Worm (Caenorhabditis elegans) whole organism, midembryonic: ENCODE data around the gene W03C9.6.

Experiments used
- flt-1 ChIP-seq: fragments of 200-800 bp; sonication (Bioruptor generic); IDR thresholded peaks from 2 replicates; pipeline ENCODE4 v1.3.6; 2022; ENCODE audit warnings: missing genetic modification characterization, missing compliant biosample characterization
- ref-1 ChIP-seq: fragments of 200-800 bp; sonication (Bioruptor generic); conservative IDR thresholded peaks from 2 replicates; pipeline ENCODE4 v1.3.6; 2022; ENCODE audit warnings: missing genetic modification reagents, missing genetic modification characterization, missing compliant biosample characterization

- no peak for TF ChIP-seq flt-1
- TF ChIP-seq ref-1 (GFP tag; lab: Robert Waterston, UW), result no peak
Observed at ce11 chrII:11969033-11969432, 14.7 kb downstream of the W03C9.6 start.
